Worm (Caenorhabditis elegans) whole organism, L4/young adult: ENCODE data around the gene bcmo-1.

Experiments
- dao-5 ChIP-seq: sonication (generic microtip); optimal IDR thresholded peaks from 2 replicates; lab custom pipeline; 2016; ENCODE audit warnings: missing genotype, missing genetic modification characterization, moderate library complexity, missing compliant biosample characterization
- him-1 ChIP-seq: sonication (generic microtip); optimal IDR thresholded peaks from 2 replicates; lab custom pipeline; 2016; ENCODE audit warnings: missing genotype, missing genetic modification reagents, missing genetic modification characterization, missing compliant biosample characterization

ce11 chrII:12828863-12829262 is 1.6 kb upstream of the bcmo-1 start, which contains the start of gene Y46G5A.23:
- no peak for TF ChIP-seq him-1 (tag; lab: Kevin White, UChicago)
- TF ChIP-seq dao-5 (tag; lab: Kevin White, UChicago) = no peak
